Fruit fly (Drosophila melanogaster) whole organism, pupa: ENCODE results near the gene MED15.

Experiments used
- CG12605 ChIP-seq: fragments of 200-800 bp; sonication (Bioruptor generic); IDR thresholded peaks from 2 replicates; pipeline ENCODE4 v1.3.6; 2022; ENCODE audit warnings: missing biosample characterization, missing genetic modification characterization
- CG14655 ChIP-seq: fragments of 200-800 bp; sonication (Bioruptor generic); optimal IDR thresholded peaks from 3 replicates; lab custom pipeline; 2017; ENCODE audit warnings: mild to moderate bottlenecking, missing biosample characterization, missing genetic modification reagents, missing genetic modification characterization
- CG15710 ChIP-seq: fragments of 200-800 bp; sonication (Bioruptor generic); optimal IDR thresholded peaks from 2 replicates; lab custom pipeline; 2018; ENCODE audit warnings: missing biosample characterization, mild to moderate bottlenecking, missing genetic modification characterization, moderate library complexity
- CG17806 ChIP-seq: fragments of 200-800 bp; sonication (Bioruptor generic); optimal IDR thresholded peaks from 2 replicates; lab custom pipeline; 2018; ENCODE audit warnings: missing biosample characterization, mild to moderate bottlenecking, missing genetic modification characterization, moderate library complexity
- CG32121 ChIP-seq: fragments of 200-800 bp; sonication (Bioruptor generic); IDR thresholded peaks from 2 replicates; pipeline ENCODE4 v1.3.6; 2022; ENCODE audit warnings: missing biosample characterization, missing genetic modification characterization
- CG34367 ChIP-seq: fragments of 200-800 bp; sonication (Bioruptor generic); optimal IDR thresholded peaks from 2 replicates; lab custom pipeline; 2018; ENCODE audit warnings: missing biosample characterization, mild to moderate bottlenecking, missing genetic modification characterization
- CG8159 ChIP-seq: fragments of 200-800 bp; sonication (Bioruptor generic); optimal IDR thresholded peaks from 3 replicates; lab custom pipeline; 2018; ENCODE audit warnings: missing biosample characterization, mild to moderate bottlenecking, missing genetic modification characterization, moderate library complexity
- CG8301 ChIP-seq: fragments of 200-800 bp; sonication (Bioruptor generic); optimal IDR thresholded peaks from 2 replicates; lab custom pipeline; 2018; ENCODE audit warnings: missing biosample characterization, mild to moderate bottlenecking, missing genetic modification characterization
- CG9948 ChIP-seq: fragments of 200-800 bp; sonication (Bioruptor generic); optimal IDR thresholded peaks from 2 replicates; lab custom pipeline; 2018; ENCODE audit warnings: missing biosample characterization, mild to moderate bottlenecking, missing genetic modification characterization, moderate library complexity
- Pif1B ChIP-seq: fragments of 200-800 bp; sonication (Bioruptor generic); optimal IDR thresholded peaks from 3 replicates; lab custom pipeline; 2016; ENCODE audit warnings: missing biosample characterization, missing genetic modification characterization
- Snoo ChIP-seq: fragments of 200-800 bp; sonication (Bioruptor generic); optimal IDR thresholded peaks from 3 replicates; lab custom pipeline; 2017; ENCODE audit warnings: missing biosample characterization, mild to moderate bottlenecking, missing genetic modification characterization, inconsistent platforms

- TF ChIP-seq CG9948 (no peak), CG17806 (tag; lab: Kevin White, UChicago) (no peak), CG14655 (no peak), CG15710 (tag; lab: Kevin White, UChicago) (peak; percentile 10), CG32121 (GFP tag; lab: Robert Waterston, UW) (no peak), CG34367 (tag; lab: Kevin White, UChicago) (no peak), CG8159 (no peak), Pif1B (GFP tag; lab: Kevin White, UChicago) (no peak), Snoo (no peak), CG8301 (tag; lab: Kevin White, UChicago) (no peak), CG12605 (GFP tag; lab: Robert Waterston, UW) (no peak)
Measured at dm6 chr2L:452872-453271, 19.9 kb upstream of the MED15 start, which contains the start of the genes crq and shv.
